Worm (Caenorhabditis elegans) whole organism, young adult: Measurements from ENCODE around the gene F08D12.4.

Source experiments
- F33H1.4 ChIP-seq: fragments of 200-800 bp; sonication (Bioruptor generic); IDR thresholded peaks from 2 replicates; pipeline ENCODE4 v1.3.6; 2022; ENCODE audit warnings: missing genetic modification reagents, missing genetic modification characterization, missing compliant biosample characterization
- F57A8.1 ChIP-seq: fragments of 200-800 bp; sonication (Bioruptor generic); optimal IDR thresholded peaks from 2 replicates; lab custom pipeline; 2018; ENCODE audit warnings: mild to moderate bottlenecking, missing genetic modification characterization, moderate library complexity, missing compliant biosample characterization
- ama-1 ChIP-seq, 3 experiments: fragments of 150-350 bp in 1 of 3; sonication (generic microtip) in 2 of 3; optimal IDR thresholded peaks; 2 replicates each; lab custom pipeline; 2014 to 2018; ENCODE audit warnings: missing biosample characterization in 2 of 3, missing genetic modification characterization in 2 of 3, missing genetic modification reagents in 2 of 3
- cebp-1 ChIP-seq, 2 experiments: fragments of 200-800 bp in 1 of 2; sonication (Bioruptor generic) in 1 of 2; sonication (generic microtip) in 1 of 2; IDR thresholded peaks in 1 of 2; optimal IDR thresholded peaks in 1 of 2; 2 replicates each; pipeline versions ENCODE4 v1.3.6 to Lab custom; 2017 to 2022; ENCODE audit warnings: missing compliant biosample characterization in 2 of 2, missing genetic modification characterization in 2 of 2, mild to moderate bottlenecking in 1 of 2, missing genetic modification reagents in 1 of 2, moderate library complexity in 1 of 2
- dpl-1 ChIP-seq: fragments of 150-350 bp; optimal IDR thresholded peaks from 2 replicates; lab custom pipeline; 2014; ENCODE audit warnings: missing biosample characterization, missing genetic modification reagents, missing genetic modification characterization
- hsf-1 ChIP-seq: fragments of 200-800 bp; sonication (Bioruptor generic); IDR thresholded peaks from 2 replicates; pipeline ENCODE4 v1.3.6; 2022; ENCODE audit warnings: missing genetic modification reagents, missing genetic modification characterization, missing compliant biosample characterization
- let-607 ChIP-seq, 2 experiments: fragments of 200-800 bp in 1 of 2; sonication (Bioruptor generic) in 1 of 2; sonication (generic microtip) in 1 of 2; optimal IDR thresholded peaks; 2 replicates each; lab custom pipeline; 2016 to 2018; ENCODE audit warnings: mild to moderate bottlenecking in 2 of 2, missing compliant biosample characterization in 2 of 2, missing genetic modification characterization in 2 of 2, moderate library complexity in 2 of 2, missing genotype in 1 of 2
- nfyb-1 ChIP-seq: fragments of 200-800 bp; sonication (Bioruptor generic); IDR thresholded peaks from 2 replicates; pipeline ENCODE4 v1.3.6; 2022; ENCODE audit warnings: missing genetic modification reagents, missing genetic modification characterization, missing compliant biosample characterization
- pbrm-1 ChIP-seq: fragments of 200-800 bp; sonication (Bioruptor generic); IDR thresholded peaks from 2 replicates; pipeline ENCODE4 v1.3.6; 2022; ENCODE audit warnings: missing genetic modification reagents, missing genetic modification characterization, missing compliant biosample characterization
- snpc-1.1 ChIP-seq: sonication (generic microtip); optimal IDR thresholded peaks from 2 replicates; lab custom pipeline; 2017; ENCODE audit warnings: missing genetic modification characterization, mild to moderate bottlenecking, missing compliant biosample characterization, antibody characterized with exemption, moderate library complexity, missing genotype, missing genetic modification reagents; ENCODE audit not compliant: insufficient read depth
- somi-1 ChIP-seq: fragments of 200-800 bp; sonication (Bioruptor generic); optimal IDR thresholded peaks from 2 replicates; lab custom pipeline; 2018; ENCODE audit warnings: mild to moderate bottlenecking, missing genetic modification characterization, missing compliant biosample characterization
- unc-62 ChIP-seq: fragments of 150-350 bp; optimal IDR thresholded peaks from 2 replicates; lab custom pipeline; 2014; ENCODE audit warnings: missing biosample characterization, missing genetic modification reagents, missing genetic modification characterization
- ztf-6 ChIP-seq: fragments of 200-800 bp; sonication (Bioruptor generic); IDR thresholded peaks from 2 replicates; pipeline ENCODE4 v1.3.6; 2022; ENCODE audit warnings: missing genetic modification reagents, missing genetic modification characterization, missing compliant biosample characterization

- TF ChIP-seq pbrm-1 (GFP tag; lab: Robert Waterston, UW) (no peak), F57A8.1 (GFP tag; lab: Kevin White, UChicago) (no peak), ztf-6 (GFP tag; lab: Robert Waterston, UW) (no peak), cebp-1 (GFP tag; IDR thresholded peaks at IDR 0.05; lab: Robert Waterston, UW) (no peak), cebp-1 (tag; optimal IDR thresholded peaks at IDR 0.05; lab: Kevin White, UChicago) (no peak), let-607 (tag; optimal IDR thresholded peaks at IDR 0.05; lab: Kevin White, UChicago) (no peak), hsf-1 (GFP tag; lab: Robert Waterston, UW) (no peak), ama-1 (optimal IDR thresholded peaks at IDR 0.05; lab: Kevin White, UChicago) (no peak), ama-1 (GFP tag; optimal IDR thresholded peaks at IDR 0.05; lab: Kevin White, UChicago) (no peak), somi-1 (GFP tag; lab: Kevin White, UChicago) (no peak), unc-62 (GFP tag; lab: Kevin White, UChicago) (no peak), snpc-1.1 (tag; lab: Kevin White, UChicago) (no peak), F33H1.4 (GFP tag; lab: Robert Waterston, UW) (no peak), dpl-1 (no peak), nfyb-1 (GFP tag; lab: Robert Waterston, UW) (no peak)
Observed at ce11 chrII:2791693-2792092, 13.7 kb downstream of the F08D12.4 start.
